Worm (Caenorhabditis elegans) whole organism, late embryonic: ENCODE data around the gene T19H12.3.

Experiments used
- C08G9.2 ChIP-seq: sonication (generic microtip); optimal IDR thresholded peaks from 2 replicates; lab custom pipeline; 2016; ENCODE audit warnings: mild to moderate bottlenecking, missing genetic modification characterization, moderate library complexity, missing compliant biosample characterization
- F13H6.1 ChIP-seq: sonication (generic microtip); optimal IDR thresholded peaks from 2 replicates; lab custom pipeline; 2016; ENCODE audit warnings: missing genetic modification characterization, missing compliant biosample characterization
- ama-1 ChIP-seq: fragments of 150-350 bp; optimal IDR thresholded peaks from 2 replicates; lab custom pipeline; 2014
- ceh-18 ChIP-seq: sonication (generic microtip); optimal IDR thresholded peaks from 2 replicates; lab custom pipeline; 2016; ENCODE audit warnings: missing genetic modification characterization, missing compliant biosample characterization
- ceh-19 ChIP-seq: fragments of 200-800 bp; sonication (Bioruptor generic); optimal IDR thresholded peaks from 2 replicates; lab custom pipeline; 2018; ENCODE audit warnings: mild to moderate bottlenecking, missing genetic modification characterization, missing compliant biosample characterization
- ceh-2 ChIP-seq: sonication (generic microtip); optimal IDR thresholded peaks from 2 replicates; lab custom pipeline; 2016; ENCODE audit warnings: missing genotype, missing genetic modification characterization, missing compliant biosample characterization
- ceh-24 ChIP-seq: sonication (generic microtip); optimal IDR thresholded peaks from 2 replicates; lab custom pipeline; 2016; ENCODE audit warnings: mild to moderate bottlenecking, missing genetic modification characterization, missing compliant biosample characterization
- ceh-48 ChIP-seq: sonication (generic microtip); optimal IDR thresholded peaks from 2 replicates; lab custom pipeline; 2016; ENCODE audit warnings: missing genetic modification characterization, inconsistent platforms, missing compliant biosample characterization
- ceh-9 ChIP-seq: sonication (generic microtip); optimal IDR thresholded peaks from 2 replicates; lab custom pipeline; 2016; ENCODE audit warnings: mild to moderate bottlenecking, missing genetic modification characterization, inconsistent platforms, missing compliant biosample characterization
- che-1 ChIP-seq: sonication (generic microtip); optimal IDR thresholded peaks from 2 replicates; lab custom pipeline; 2016; ENCODE audit warnings: mild to moderate bottlenecking, missing genetic modification characterization, missing compliant biosample characterization
- elt-2 ChIP-seq: sonication (generic microtip); optimal IDR thresholded peaks from 2 replicates; lab custom pipeline; 2016; ENCODE audit warnings: missing genetic modification reagents, missing genetic modification characterization, missing compliant biosample characterization
- ets-4 ChIP-seq: sonication (generic microtip); optimal IDR thresholded peaks from 2 replicates; lab custom pipeline; 2016; ENCODE audit warnings: missing genetic modification characterization, missing compliant biosample characterization
- fax-1 ChIP-seq: sonication (generic microtip); optimal IDR thresholded peaks from 2 replicates; lab custom pipeline; 2016; ENCODE audit warnings: missing genotype, missing genetic modification characterization, missing compliant biosample characterization
- fkh-10 ChIP-seq: fragments of 150-350 bp; optimal IDR thresholded peaks from 2 replicates; lab custom pipeline; 2014; ENCODE audit warnings: missing biosample characterization, missing genetic modification reagents, missing genetic modification characterization
- gmeb-2 ChIP-seq: sonication (generic microtip); optimal IDR thresholded peaks from 2 replicates; lab custom pipeline; 2016; ENCODE audit warnings: missing genetic modification characterization, inconsistent platforms, missing compliant biosample characterization
- hlh-13 ChIP-seq: fragments of 200-800 bp; sonication (Bioruptor generic); optimal IDR thresholded peaks from 2 replicates; lab custom pipeline; 2018; ENCODE audit warnings: mild to moderate bottlenecking, missing genetic modification characterization, missing compliant biosample characterization
- hlh-30 ChIP-seq: sonication (generic microtip); optimal IDR thresholded peaks from 2 replicates; lab custom pipeline; 2017; ENCODE audit warnings: antibody characterized with exemption, missing genetic modification characterization, missing compliant biosample characterization; ENCODE audit not compliant: insufficient read depth
- hlh-8 ChIP-seq: sonication (generic microtip); optimal IDR thresholded peaks from 2 replicates; lab custom pipeline; 2016; ENCODE audit warnings: missing genotype, missing genetic modification characterization, missing compliant biosample characterization
- lim-6 ChIP-seq: sonication (generic microtip); optimal IDR thresholded peaks from 2 replicates; lab custom pipeline; 2016; ENCODE audit warnings: missing genetic modification characterization, missing compliant biosample characterization
- lin-11 ChIP-seq: fragments of 200-800 bp; sonication (Bioruptor generic); optimal IDR thresholded peaks from 2 replicates; lab custom pipeline; 2018; ENCODE audit warnings: mild to moderate bottlenecking, missing genetic modification characterization, missing compliant biosample characterization
- madf-2 ChIP-seq: sonication (generic microtip); optimal IDR thresholded peaks from 2 replicates; lab custom pipeline; 2017; ENCODE audit warnings: missing genetic modification characterization, missing compliant biosample characterization
- pat-9 ChIP-seq: fragments of 200-800 bp; sonication (Bioruptor generic); optimal IDR thresholded peaks from 2 replicates; lab custom pipeline; 2018; ENCODE audit warnings: mild to moderate bottlenecking, missing genetic modification characterization, moderate library complexity, missing compliant biosample characterization
- pax-1 ChIP-seq: fragments of 150-350 bp; optimal IDR thresholded peaks from 2 replicates; lab custom pipeline; 2014; ENCODE audit warnings: missing biosample characterization, missing genetic modification characterization
- pha-4 ChIP-seq: fragments of 150-350 bp; optimal IDR thresholded peaks from 2 replicates; lab custom pipeline; 2018; ENCODE audit warnings: missing biosample characterization, missing genetic modification reagents, missing genetic modification characterization
- rnt-1 ChIP-seq: sonication (generic microtip); optimal IDR thresholded peaks from 2 replicates; lab custom pipeline; 2016; ENCODE audit warnings: missing genetic modification characterization, missing compliant biosample characterization
- sdc-2 ChIP-seq: sonication (generic microtip); optimal IDR thresholded peaks from 2 replicates; lab custom pipeline; 2016; ENCODE audit warnings: missing genotype, missing genetic modification characterization, missing compliant biosample characterization
- ttx-3 ChIP-seq: sonication (generic microtip); optimal IDR thresholded peaks from 2 replicates; lab custom pipeline; 2016; ENCODE audit warnings: missing genetic modification reagents, missing genetic modification characterization, missing compliant biosample characterization
- unc-55 ChIP-seq: sonication (generic microtip); optimal IDR thresholded peaks from 2 replicates; lab custom pipeline; 2017; ENCODE audit warnings: missing biosample characterization, missing genetic modification reagents, missing genetic modification characterization
- unc-86 ChIP-seq: sonication (generic microtip); optimal IDR thresholded peaks from 2 replicates; lab custom pipeline; 2016; ENCODE audit warnings: missing genetic modification characterization, missing compliant biosample characterization
- zip-5 ChIP-seq: sonication (generic microtip); optimal IDR thresholded peaks from 2 replicates; lab custom pipeline; 2016; ENCODE audit warnings: missing genetic modification characterization, missing compliant biosample characterization
- ztf-16 ChIP-seq: sonication (generic microtip); optimal IDR thresholded peaks from 2 replicates; lab custom pipeline; 2017; ENCODE audit warnings: missing genetic modification characterization, missing compliant biosample characterization

Gene T19H12.3

ce11 chrV:4908591-4908990, 23.1 kb downstream of the T19H12.3 start, which contains the start of gene ugt-13:
ugt-13 (plus strand) TSS chrV:4908884.
- no peak for TF ChIP-seq gmeb-2 (tag; lab: Kevin White, UChicago)
- TF ChIP-seq ttx-3: no peak
- no peak for TF ChIP-seq pat-9 (tag; lab: Kevin White, UChicago)
- TF ChIP-seq che-1 (tag; lab: Kevin White, UChicago): no peak
- no peak for TF ChIP-seq pha-4 (tag; lab: Kevin White, UChicago)

- TF ChIP-seq unc-55 (no peak), pax-1 (tag; lab: Kevin White, UChicago) (no peak)
Observed at ce11 chrV:4912313-4912712, 26.8 kb downstream of the T19H12.3 start, which contains the start of gene H23N18.5. H23N18.5 (minus strand) TSS chrV:4912381.

ce11 chrV:4913853-4914252, 28.4 kb downstream of the T19H12.3 start:
- TF ChIP-seq ceh-19 (GFP tag; lab: Kevin White, UChicago) (no peak), ceh-48 (tag; lab: Kevin White, UChicago) (no peak), pat-9 (tag; lab: Kevin White, UChicago) (no peak), lin-11 (no peak), zip-5 (tag; lab: Kevin White, UChicago) (no peak), sdc-2 (tag; lab: Kevin White, UChicago) (no peak), C08G9.2 (tag; lab: Kevin White, UChicago) (no peak), fkh-10 (no peak), hlh-8 (tag; lab: Kevin White, UChicago) (no peak), ets-4 (tag; lab: Kevin White, UChicago) (no peak), ceh-18 (no peak), hlh-30 (tag; lab: Kevin White, UChicago) (no peak), F13H6.1 (tag; lab: Kevin White, UChicago) (no peak)

- TF ChIP-seq lim-6 (tag; lab: Kevin White, UChicago): no peak
- TF ChIP-seq ceh-9 (tag; lab: Kevin White, UChicago): no peak
- TF ChIP-seq unc-86 (tag; lab: Kevin White, UChicago): no peak
- no peak for TF ChIP-seq hlh-30 (tag; lab: Kevin White, UChicago)
- no peak for TF ChIP-seq ceh-2 (tag; lab: Kevin White, UChicago)
- peak; percentile 60 for TF ChIP-seq elt-2 (tag; lab: Kevin White, UChicago)
- TF ChIP-seq, all 69 proteins: peak for 1
Observed at ce11 chrV:4914879-4915278, 29.4 kb downstream of the T19H12.3 start, which contains the start of gene H23N18.6. H23N18.6 (minus strand) TSS chrV:4915079.

ce11 chrV:4918091-4918624, 32.7 kb downstream of the T19H12.3 start, which contains the start of gene C02E7.7:
C02E7.7 (minus strand) TSS chrV:4918574.
- TF ChIP-seq ama-1 (lab: Kevin White, UChicago) (peak; percentile 7), ztf-16 (tag; lab: Kevin White, UChicago) (no peak)
- TF ChIP-seq, all 69 proteins: peak for 1

- TF ChIP-seq ceh-2 (tag; lab: Kevin White, UChicago): no peak
- TF ChIP-seq ztf-16 (tag; lab: Kevin White, UChicago): no peak
- TF ChIP-seq rnt-1 (tag; lab: Kevin White, UChicago): peak; percentile 16
- TF ChIP-seq fax-1 (tag; lab: Kevin White, UChicago): no peak
- TF ChIP-seq madf-2 (tag; lab: Kevin White, UChicago): no peak
- no peak for TF ChIP-seq ceh-24 (tag; lab: Kevin White, UChicago)
- no peak for TF ChIP-seq hlh-13 (GFP tag; lab: Kevin White, UChicago)
Observed at ce11 chrV:4918664-4919257, 33.3 kb downstream of the T19H12.3 start, which contains the start of gene C02E7.6. C02E7.6 (plus strand) TSS chrV:4919207.
